Worm (Caenorhabditis elegans): Measurements from ENCODE around the gene C15B12.8.

C15B12.8 gene

DNA sequence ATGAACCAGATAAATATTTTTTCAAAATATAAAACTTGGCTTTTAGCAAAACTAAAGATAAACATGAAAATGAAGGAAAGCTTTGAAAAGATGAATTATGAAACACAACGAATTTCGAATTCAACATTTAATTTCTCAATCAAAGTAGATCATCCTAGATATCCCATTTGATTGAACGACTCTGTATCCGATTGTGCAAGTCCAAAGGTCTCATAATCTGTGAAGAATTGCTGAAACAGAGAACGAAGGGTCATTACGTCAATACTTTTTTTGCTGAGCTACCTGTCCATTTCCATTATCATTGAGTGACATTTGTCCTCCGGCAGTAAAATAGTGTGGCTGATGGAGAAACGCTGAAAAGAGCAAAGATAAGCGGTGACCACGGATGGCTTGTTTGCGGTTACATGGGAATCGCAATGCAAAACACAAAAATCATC lies 48.6 kb downstream of the C15B12.8 start (continued):
- TF ChIP-seq lag-1 (GFP tag; IDR thresholded peaks at IDR 0.05) (no peak), attf-5 (GFP tag; optimal IDR thresholded peaks at IDR 0.05) (no peak), repo-1 (tag; optimal IDR thresholded peaks at IDR 0.05) (peak; percentile 69), hmg-1.2 (GFP tag; IDR thresholded peaks at IDR 0.05) (peak; percentile 35; the same call in 1 of the 2 replicates), F23B12.7 (tag; optimal IDR thresholded peaks at IDR 0.05; ENCODE audit: insufficient read depth) (no peak), ztf-3 (GFP tag; optimal IDR thresholded peaks at IDR 0.05) (peak; percentile 4), cebp-1 (GFP tag; IDR thresholded peaks at IDR 0.05) (no peak), cebp-1 (tag; optimal IDR thresholded peaks at IDR 0.05) (peak; percentile 79), lin-40 (tag; optimal IDR thresholded peaks at IDR 0.05) (peak; percentile 7), mcd-1 (GFP tag; IDR thresholded peaks at IDR 0.05) (no peak; the same call in 1 of the 2 replicates), D2030.7 (GFP tag; IDR thresholded peaks at IDR 0.05) (no peak), B0035.1 (tag; optimal IDR thresholded peaks at IDR 0.05) (peak; percentile 29), ama-1 (optimal IDR thresholded peaks at IDR 0.05) (peak; percentile 15), ama-1 (GFP tag; optimal IDR thresholded peaks at IDR 0.05) (no peak), C17E4.6 (GFP tag; IDR thresholded peaks at IDR 0.05) (peak; percentile 19; the same call in 1 of the 2 replicates), C06A6.2 (GFP tag; conservative IDR thresholded peaks at IDR 0.05) (peak; percentile 38; the same call in 1 of the 2 replicates), pbrm-1 (GFP tag; IDR thresholded peaks at IDR 0.05) (peak; percentile 45), nhr-90 (tag; optimal IDR thresholded peaks at IDR 0.05) (peak; percentile 85), F57C9.4 (tag; optimal IDR thresholded peaks at IDR 0.05) (no peak), pha-4 (tag; optimal IDR thresholded peaks at IDR 0.05) (peak; percentile 8), F39B2.1 (GFP tag; IDR thresholded peaks at IDR 0.05) (no peak), nhr-80 (tag; optimal IDR thresholded peaks at IDR 0.05) (peak; percentile 92), Y56A3A.18 (GFP tag; IDR thresholded peaks at IDR 0.05) (peak; percentile 84), rec-8 (tag; optimal IDR thresholded peaks at IDR 0.05) (no peak), hsf-1 (GFP tag; IDR thresholded peaks at IDR 0.05) (peak; percentile 36; the same call in 1 of the 2 replicates), unc-62 (GFP tag; optimal IDR thresholded peaks at IDR 0.05) (peak; percentile 66), madf-8 (GFP tag; conservative IDR thresholded peaks at IDR 0.05) (no peak), fkh-3 (tag; optimal IDR thresholded peaks at IDR 0.05) (peak; percentile 86), ztf-26 (tag; optimal IDR thresholded peaks at IDR 0.05) (no peak), hlh-12 (tag; optimal IDR thresholded peaks at IDR 0.05) (no peak), atf-7 (tag; optimal IDR thresholded peaks at IDR 0.05) (peak; percentile 93), mxl-1 (tag; optimal IDR thresholded peaks at IDR 0.05) (no peak), lin-26 (GFP tag; IDR thresholded peaks at IDR 0.05) (no peak)

Data from whole organism, young adult.